Worm (Caenorhabditis elegans): ENCODE measurements around the gene pqn-51.
A peak's percentile ranks its signal among the peaks of the same experiment; 100 is the strongest.

pqn-51 gene

DNA sequence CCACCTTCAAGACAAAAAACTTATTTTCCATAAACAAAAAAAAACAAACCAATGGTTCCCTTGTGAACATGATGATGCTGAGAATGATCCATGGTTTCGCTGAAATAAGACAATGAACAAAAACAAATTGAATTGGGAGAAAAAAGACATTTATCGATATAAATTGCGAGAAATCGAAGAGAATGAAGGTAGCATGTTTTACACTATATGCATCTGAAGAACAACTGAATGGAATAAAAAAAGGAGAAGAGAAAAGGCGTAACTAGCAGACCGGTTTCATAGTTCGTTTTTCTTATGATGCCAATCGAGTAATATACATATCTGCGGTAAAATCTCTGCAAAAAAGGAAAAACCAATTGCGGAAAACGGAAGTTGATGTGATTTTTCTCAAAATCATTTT lies 20.0 kb downstream of the pqn-51 start, which contains the start of gene Y58A7A.1:
Gene Y58A7A.1, minus strand, starts transcription at position 101 of the 400 bp plus-strand sequence.
- no peak for TF ChIP-seq cog-1 (tag; optimal IDR thresholded peaks at IDR 0.05)

DNA sequence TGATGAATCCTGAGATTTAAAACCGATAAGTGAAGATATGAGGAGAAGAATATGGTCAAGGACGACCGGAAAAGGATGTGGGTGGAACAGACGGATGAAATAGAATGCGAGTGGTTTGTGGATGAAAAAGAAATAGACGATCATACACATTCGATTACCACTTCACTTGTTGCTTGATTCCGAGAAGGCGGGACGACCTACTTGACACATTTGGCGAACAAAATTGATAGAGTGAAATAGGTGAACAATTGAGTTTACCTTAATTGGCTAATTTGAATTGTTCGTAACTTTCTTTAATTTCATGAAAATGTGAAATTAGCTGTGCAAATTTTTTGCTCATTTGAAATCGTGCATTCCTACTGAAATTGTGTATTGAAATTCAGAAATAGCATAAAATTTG lies 22.7 kb downstream of the pqn-51 start, which contains the start of gene Y58A7A.2:
Gene Y58A7A.2, minus strand, starts transcription at position 101 of the 400 bp plus-strand sequence.
- no peak for TF ChIP-seq cog-1 (tag; optimal IDR thresholded peaks at IDR 0.05)
- no peak for TF ChIP-seq tab-1 (GFP tag; IDR thresholded peaks at IDR 0.05)
- TF ChIP-seq ztf-29 (GFP tag; IDR thresholded peaks at IDR 0.05), result no peak
- TF ChIP-seq klf-2 (GFP tag; conservative IDR thresholded peaks at IDR 0.05), result no peak
- no peak for TF ChIP-seq ztf-23 (GFP tag; IDR thresholded peaks at IDR 0.05)
- no peak for TF ChIP-seq flt-1 (GFP tag; IDR thresholded peaks at IDR 0.05)
- TF ChIP-seq med-1 (GFP tag; optimal IDR thresholded peaks at IDR 0.05; ENCODE audit: insufficient read depth), result no peak
- TF ChIP-seq T22C8.4 (GFP tag; IDR thresholded peaks at IDR 0.05), result no peak
- no peak for TF ChIP-seq ref-1 (GFP tag; conservative IDR thresholded peaks at IDR 0.05)

DNA sequence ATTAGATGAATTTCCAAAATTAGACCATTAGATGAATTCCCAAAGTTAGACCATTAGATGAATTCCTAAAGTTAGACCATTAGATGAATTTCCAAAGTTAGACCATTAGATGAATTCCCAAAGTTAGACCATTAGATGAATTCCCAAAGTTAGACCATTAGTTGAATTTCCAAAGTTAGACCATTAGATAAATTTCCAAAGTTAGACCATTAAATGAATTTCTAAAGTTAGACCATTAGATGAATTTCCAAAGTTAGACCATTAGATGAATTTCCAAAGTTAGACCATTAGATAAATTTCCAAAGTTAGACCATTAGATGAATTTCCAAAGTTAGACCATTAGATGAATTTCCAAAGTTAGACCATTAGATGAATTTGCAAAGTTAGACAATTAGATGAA lies 25.9 kb downstream of the pqn-51 start:
- peak; percentile 90 for TF ChIP-seq ref-1 (GFP tag; conservative IDR thresholded peaks at IDR 0.05)
- TF ChIP-seq ztf-23 (GFP tag; IDR thresholded peaks at IDR 0.05), result peak; percentile 95
- TF ChIP-seq flt-1 (GFP tag; IDR thresholded peaks at IDR 0.05), result peak; percentile 68; the same call in 1 of the 2 replicates
- peak; percentile 89 for TF ChIP-seq klf-2 (GFP tag; conservative IDR thresholded peaks at IDR 0.05)
- peak; percentile 82; the same call in 1 of the 2 replicates for TF ChIP-seq tab-1 (GFP tag; IDR thresholded peaks at IDR 0.05)

DNA sequence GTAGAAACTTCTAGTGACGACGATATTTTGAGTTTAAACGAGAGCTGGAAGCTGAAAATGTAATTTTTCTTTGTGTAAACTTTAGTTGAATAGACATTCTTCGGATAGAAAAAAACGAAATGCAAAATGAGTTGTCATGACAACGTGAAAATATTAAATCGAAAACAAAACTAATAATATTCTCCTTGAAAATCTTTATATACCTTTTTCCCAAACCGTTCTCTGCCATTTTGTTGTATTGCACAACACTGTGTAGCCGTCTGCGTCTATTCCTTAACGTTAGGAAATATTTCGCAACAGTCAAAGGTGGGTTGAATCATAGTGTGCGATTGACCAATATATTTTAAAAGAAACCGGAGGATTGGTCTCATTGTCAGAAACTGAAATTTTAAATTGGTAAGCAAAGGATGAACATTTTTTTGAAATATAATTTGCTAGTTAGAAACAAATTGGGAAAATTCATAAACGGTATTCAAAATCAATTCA lies 31.5 kb downstream of the pqn-51 start, which contains the start of gene Y58A7A.3:
Gene Y58A7A.3, minus strand, starts transcription at position 51 of the 486 bp plus-strand sequence.
- TF ChIP-seq tab-1 (GFP tag; IDR thresholded peaks at IDR 0.05), result no peak
- TF ChIP-seq T22C8.4 (GFP tag; IDR thresholded peaks at IDR 0.05), result no peak
- no peak for TF ChIP-seq klf-2 (GFP tag; conservative IDR thresholded peaks at IDR 0.05)
- no peak for TF ChIP-seq med-1 (GFP tag; optimal IDR thresholded peaks at IDR 0.05; ENCODE audit: insufficient read depth)
- no peak for TF ChIP-seq ztf-29 (GFP tag; IDR thresholded peaks at IDR 0.05)
- no peak for TF ChIP-seq ref-1 (GFP tag; conservative IDR thresholded peaks at IDR 0.05)
- TF ChIP-seq ztf-23 (GFP tag; IDR thresholded peaks at IDR 0.05), result no peak
- no peak for TF ChIP-seq flt-1 (GFP tag; IDR thresholded peaks at IDR 0.05)
- TF ChIP-seq cog-1 (tag; optimal IDR thresholded peaks at IDR 0.05), result no peak

DNA sequence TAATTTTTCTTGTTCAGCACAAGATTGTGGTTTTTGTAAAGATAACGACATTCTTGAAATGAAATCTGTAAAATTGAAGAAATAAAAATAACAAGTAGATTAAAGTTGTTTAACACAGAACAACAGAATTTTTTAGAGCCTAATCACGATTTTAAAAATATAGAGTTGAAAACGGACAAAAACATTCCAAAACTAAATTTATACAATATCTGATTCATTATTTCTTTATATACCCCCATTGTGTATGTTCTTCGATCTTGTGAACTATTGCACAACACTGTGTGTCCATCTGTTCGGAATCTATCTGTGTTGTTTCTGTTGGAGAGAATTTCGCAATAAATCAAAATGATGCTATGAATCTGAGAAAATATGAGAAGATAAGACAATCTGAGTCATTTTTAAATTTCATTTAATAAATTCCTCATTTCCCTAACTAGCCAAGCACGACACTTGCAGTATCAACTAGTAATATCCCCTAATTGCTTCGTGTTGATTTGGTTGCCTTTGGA lies 35.6 kb downstream of the pqn-51 start, which contains the start of gene Y58A7A.4:
Gene Y58A7A.4, minus strand, starts transcription at position 51 of the 509 bp plus-strand sequence.
- TF ChIP-seq ztf-23 (GFP tag; IDR thresholded peaks at IDR 0.05) (no peak), klf-2 (GFP tag; conservative IDR thresholded peaks at IDR 0.05) (no peak), flt-1 (GFP tag; IDR thresholded peaks at IDR 0.05) (no peak), med-1 (GFP tag; optimal IDR thresholded peaks at IDR 0.05; ENCODE audit: insufficient read depth) (no peak), ref-1 (GFP tag; conservative IDR thresholded peaks at IDR 0.05) (no peak), cog-1 (tag; optimal IDR thresholded peaks at IDR 0.05) (no peak), tab-1 (GFP tag; IDR thresholded peaks at IDR 0.05) (no peak), T22C8.4 (GFP tag; IDR thresholded peaks at IDR 0.05) (no peak), ztf-29 (GFP tag; IDR thresholded peaks at IDR 0.05) (no peak)

DNA sequence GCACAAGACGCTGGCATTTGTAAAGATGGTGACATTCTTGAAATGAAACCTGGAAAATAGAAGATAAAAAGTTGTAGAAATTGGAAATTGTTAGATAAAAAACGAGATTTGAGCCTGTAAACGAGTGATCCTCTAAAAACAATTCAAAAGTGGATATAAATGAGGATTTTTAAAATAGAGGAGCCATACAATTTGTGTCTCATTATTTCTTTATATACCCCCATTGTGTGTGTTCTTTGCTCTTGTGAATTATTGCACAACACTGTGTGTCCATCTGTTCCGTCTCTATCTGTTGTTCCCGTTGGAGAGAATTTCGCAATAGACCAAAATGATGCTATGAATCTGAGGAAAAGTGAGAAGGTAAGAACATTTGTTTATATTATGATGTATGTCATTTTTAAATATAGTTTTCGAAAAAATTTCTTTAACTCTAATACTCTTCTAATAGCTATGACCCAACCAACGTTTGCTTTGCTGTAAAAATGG lies 37.6 kb downstream of the pqn-51 start, which contains the start of gene Y58A7A.5:
Gene Y58A7A.5, minus strand, starts transcription at position 51 of the 486 bp plus-strand sequence.
- TF ChIP-seq flt-1 (GFP tag; IDR thresholded peaks at IDR 0.05) (no peak), T22C8.4 (GFP tag; IDR thresholded peaks at IDR 0.05) (no peak), ztf-29 (GFP tag; IDR thresholded peaks at IDR 0.05) (no peak), med-1 (GFP tag; optimal IDR thresholded peaks at IDR 0.05; ENCODE audit: insufficient read depth) (no peak), ztf-23 (GFP tag; IDR thresholded peaks at IDR 0.05) (no peak), cog-1 (tag; optimal IDR thresholded peaks at IDR 0.05) (no peak), ref-1 (GFP tag; conservative IDR thresholded peaks at IDR 0.05) (no peak), klf-2 (GFP tag; conservative IDR thresholded peaks at IDR 0.05) (no peak), tab-1 (GFP tag; IDR thresholded peaks at IDR 0.05) (no peak)

DNA sequence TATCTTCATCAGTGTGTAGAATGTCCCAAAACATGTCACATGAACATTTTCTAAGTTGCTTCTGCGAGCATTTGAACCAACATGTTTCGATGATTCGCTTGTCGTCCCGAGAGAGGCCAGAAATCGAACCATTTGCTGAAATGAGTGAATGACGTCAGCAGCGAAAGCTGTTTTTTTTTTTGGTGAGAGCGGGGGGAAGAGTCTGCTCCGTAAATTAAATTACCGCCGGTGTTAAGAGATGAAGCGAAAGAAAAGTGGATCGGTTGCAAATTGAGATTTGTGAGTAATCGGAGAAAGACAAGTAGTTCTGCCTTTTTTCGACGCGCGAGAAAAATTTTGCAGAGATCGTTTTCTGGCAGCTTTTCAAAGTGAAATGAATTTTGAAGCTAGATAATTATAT lies 38.9 kb downstream of the pqn-51 start:
- no peak for TF ChIP-seq cog-1 (tag; optimal IDR thresholded peaks at IDR 0.05)
- TF ChIP-seq ref-1 (GFP tag; conservative IDR thresholded peaks at IDR 0.05), result no peak
- no peak for TF ChIP-seq med-1 (GFP tag; optimal IDR thresholded peaks at IDR 0.05; ENCODE audit: insufficient read depth)
- TF ChIP-seq ztf-23 (GFP tag; IDR thresholded peaks at IDR 0.05), result no peak
- no peak for TF ChIP-seq klf-2 (GFP tag; conservative IDR thresholded peaks at IDR 0.05)
- TF ChIP-seq tab-1 (GFP tag; IDR thresholded peaks at IDR 0.05), result no peak
- TF ChIP-seq ztf-29 (GFP tag; IDR thresholded peaks at IDR 0.05), result no peak
- TF ChIP-seq T22C8.4 (GFP tag; IDR thresholded peaks at IDR 0.05), result no peak
- TF ChIP-seq flt-1 (GFP tag; IDR thresholded peaks at IDR 0.05), result no peak

DNA sequence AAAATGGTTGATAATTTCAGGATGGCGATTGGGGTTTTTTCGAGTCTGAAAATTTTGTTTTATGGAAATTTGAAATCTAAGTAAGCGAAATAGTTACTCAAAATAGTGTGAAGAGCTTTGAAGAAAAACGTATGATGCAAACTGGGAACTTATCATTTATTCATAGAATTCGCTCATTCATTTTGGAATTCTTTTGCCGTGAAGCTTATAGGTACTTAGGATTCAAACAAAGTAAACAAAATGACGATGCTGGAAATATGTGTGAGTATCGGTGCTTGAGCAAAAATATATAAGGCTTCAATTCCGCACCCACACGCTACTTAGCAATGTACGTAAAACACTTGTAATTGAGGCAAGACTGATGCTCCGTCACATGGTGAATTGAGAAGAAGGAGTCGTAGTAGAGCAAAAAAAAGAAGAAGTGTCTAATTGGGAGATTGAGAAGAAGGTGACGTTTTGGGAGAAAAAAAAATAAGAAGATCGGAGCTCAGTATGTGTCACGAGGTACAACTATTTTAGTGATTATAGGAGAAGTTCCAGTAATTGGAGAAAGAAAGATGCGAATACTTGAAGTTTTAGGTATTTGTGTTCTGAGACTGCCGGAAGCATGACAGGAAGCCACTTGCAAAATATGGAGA lies 40.2 kb downstream of the pqn-51 start, which contains the start of gene glb-32:
Gene glb-32, minus strand, starts transcription at position 51 of the 638 bp plus-strand sequence.
- no peak for TF ChIP-seq ztf-29 (GFP tag; IDR thresholded peaks at IDR 0.05)
- TF ChIP-seq flt-1 (GFP tag; IDR thresholded peaks at IDR 0.05), result no peak
- no peak for TF ChIP-seq klf-2 (GFP tag; conservative IDR thresholded peaks at IDR 0.05)
- TF ChIP-seq tab-1 (GFP tag; IDR thresholded peaks at IDR 0.05), result no peak
- no peak for TF ChIP-seq med-1 (GFP tag; optimal IDR thresholded peaks at IDR 0.05; ENCODE audit: insufficient read depth)

DNA sequence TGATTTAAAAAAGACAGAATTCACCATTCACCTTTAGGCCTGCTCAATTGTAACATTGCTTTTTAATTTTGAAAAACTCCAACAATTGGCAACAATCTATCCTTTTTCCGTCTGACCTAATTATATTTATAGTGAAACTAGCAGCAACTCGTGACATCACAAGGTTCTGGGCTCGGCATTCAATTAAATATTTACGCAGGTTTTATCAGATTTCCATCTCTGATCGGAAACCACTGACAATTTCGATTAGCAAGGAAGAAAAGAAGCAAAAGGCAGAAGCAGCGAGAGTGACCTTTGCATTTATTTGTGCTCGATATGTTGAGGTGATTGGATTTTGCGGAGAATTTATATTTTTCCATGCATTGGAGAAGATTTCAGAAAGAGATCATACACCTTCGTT lies 41.0 kb downstream of the pqn-51 start:
- no peak for TF ChIP-seq med-1 (GFP tag; optimal IDR thresholded peaks at IDR 0.05; ENCODE audit: insufficient read depth)
- TF ChIP-seq cog-1 (tag; optimal IDR thresholded peaks at IDR 0.05), result no peak
- TF ChIP-seq T22C8.4 (GFP tag; IDR thresholded peaks at IDR 0.05), result no peak
- no peak for TF ChIP-seq tab-1 (GFP tag; IDR thresholded peaks at IDR 0.05)
- TF ChIP-seq ztf-23 (GFP tag; IDR thresholded peaks at IDR 0.05), result no peak
- TF ChIP-seq klf-2 (GFP tag; conservative IDR thresholded peaks at IDR 0.05), result no peak
- TF ChIP-seq ref-1 (GFP tag; conservative IDR thresholded peaks at IDR 0.05), result no peak
- no peak for TF ChIP-seq flt-1 (GFP tag; IDR thresholded peaks at IDR 0.05)
- TF ChIP-seq ztf-29 (GFP tag; IDR thresholded peaks at IDR 0.05), result no peak

All from whole organism, midembryonic.